Worm (Caenorhabditis elegans) whole organism, L3 larva: ENCODE results near the gene srh-276.

ENCODE experiments used
- R02D3.7 ChIP-seq: fragments of 150-350 bp; optimal IDR thresholded peaks from 2 replicates; lab custom pipeline; 2014; ENCODE audit warnings: missing biosample characterization, missing genetic modification characterization
- ZK546.5 ChIP-seq: sonication (generic microtip); optimal IDR thresholded peaks from 2 replicates; lab custom pipeline; 2017; ENCODE audit warnings: missing biosample characterization, missing genetic modification characterization
- ama-1 ChIP-seq: fragments of 150-350 bp; optimal IDR thresholded peaks from 2 replicates; lab custom pipeline; 2018
- ceh-28 ChIP-seq: fragments of 150-350 bp; optimal IDR thresholded peaks from 2 replicates; lab custom pipeline; 2014; ENCODE audit warnings: missing biosample characterization, missing genetic modification reagents, missing genetic modification characterization
- ceh-9 ChIP-seq: sonication (generic microtip); optimal IDR thresholded peaks from 2 replicates; lab custom pipeline; 2018; ENCODE audit warnings: missing biosample characterization, missing genetic modification characterization
- daf-12 ChIP-seq: fragments of 150-350 bp; optimal IDR thresholded peaks from 2 replicates; lab custom pipeline; 2014; ENCODE audit warnings: missing biosample characterization, missing genetic modification reagents, missing genetic modification characterization
- egl-27 ChIP-seq: sonication (generic microtip); optimal IDR thresholded peaks from 4 replicates; lab custom pipeline; 2017; ENCODE audit warnings: missing biosample characterization, missing genetic modification reagents, missing genetic modification characterization
- egl-5 ChIP-seq: fragments of 150-350 bp; optimal IDR thresholded peaks from 2 replicates; lab custom pipeline; 2017; ENCODE audit warnings: missing biosample characterization, missing genetic modification reagents, missing genetic modification characterization, inconsistent platforms
- elt-1 ChIP-seq: fragments of 150-350 bp; optimal IDR thresholded peaks from 2 replicates; lab custom pipeline; 2014; ENCODE audit warnings: missing biosample characterization, missing genetic modification characterization
- elt-2 ChIP-seq: sonication (generic microtip); optimal IDR thresholded peaks from 2 replicates; lab custom pipeline; 2016; ENCODE audit warnings: missing genetic modification reagents, mild to moderate bottlenecking, missing genetic modification characterization, missing compliant biosample characterization
- fkh-10 ChIP-seq: sonication (generic microtip); optimal IDR thresholded peaks from 2 replicates; lab custom pipeline; 2017; ENCODE audit warnings: missing biosample characterization, missing genetic modification reagents, missing genetic modification characterization
- fos-1 ChIP-seq: fragments of 150-350 bp; optimal IDR thresholded peaks from 2 replicates; lab custom pipeline; 2014; ENCODE audit warnings: missing biosample characterization, missing genetic modification characterization
- hmg-11 ChIP-seq: sonication (generic microtip); optimal IDR thresholded peaks from 2 replicates; lab custom pipeline; 2016; ENCODE audit warnings: missing genetic modification characterization, missing compliant biosample characterization
- jun-1 ChIP-seq: fragments of 150-350 bp; optimal IDR thresholded peaks from 2 replicates; lab custom pipeline; 2014; ENCODE audit warnings: missing biosample characterization, missing genetic modification reagents, missing genetic modification characterization
- lin-15B ChIP-seq: fragments of 150-350 bp; optimal IDR thresholded peaks from 2 replicates; lab custom pipeline; 2014; ENCODE audit warnings: missing biosample characterization, missing genetic modification characterization
- lin-39 ChIP-seq: fragments of 150-350 bp; optimal IDR thresholded peaks from 2 replicates; lab custom pipeline; 2018; ENCODE audit warnings: missing biosample characterization, missing genetic modification reagents, missing genetic modification characterization
- lsy-12 ChIP-seq: sonication (generic microtip); optimal IDR thresholded peaks from 2 replicates; lab custom pipeline; 2016; ENCODE audit warnings: mild to moderate bottlenecking, missing genetic modification characterization, missing compliant biosample characterization
- mdl-1 ChIP-seq: fragments of 150-350 bp; optimal IDR thresholded peaks from 2 replicates; lab custom pipeline; 2014; ENCODE audit warnings: missing biosample characterization, missing genetic modification characterization
- nfya-1 ChIP-seq: sonication (generic microtip); optimal IDR thresholded peaks from 2 replicates; lab custom pipeline; 2017; ENCODE audit warnings: missing genetic modification characterization, mild to moderate bottlenecking, missing compliant biosample characterization, antibody characterized with exemption, moderate library complexity; ENCODE audit not compliant: insufficient read depth
- nhr-11 ChIP-seq: fragments of 150-350 bp; optimal IDR thresholded peaks from 2 replicates; lab custom pipeline; 2014; ENCODE audit warnings: missing biosample characterization, missing genetic modification characterization
- nhr-23 ChIP-seq: fragments of 150-350 bp; optimal IDR thresholded peaks from 2 replicates; lab custom pipeline; 2014; ENCODE audit warnings: missing biosample characterization, missing genetic modification reagents, missing genetic modification characterization
- nhr-237 ChIP-seq: fragments of 150-350 bp; optimal IDR thresholded peaks from 2 replicates; lab custom pipeline; 2014; ENCODE audit warnings: missing biosample characterization, missing genetic modification characterization
- nhr-28 ChIP-seq: fragments of 150-350 bp; optimal IDR thresholded peaks from 2 replicates; lab custom pipeline; 2014; ENCODE audit warnings: missing biosample characterization, missing genetic modification characterization
- nhr-43 ChIP-seq: sonication (generic microtip); optimal IDR thresholded peaks from 2 replicates; lab custom pipeline; 2016; ENCODE audit warnings: mild to moderate bottlenecking, missing genetic modification characterization, missing compliant biosample characterization; ENCODE audit not compliant: poor library complexity, severe bottlenecking
- nhr-77 ChIP-seq: fragments of 150-350 bp; optimal IDR thresholded peaks from 2 replicates; lab custom pipeline; 2014; ENCODE audit warnings: missing biosample characterization, missing genetic modification characterization
- pha-4 ChIP-seq: fragments of 150-350 bp; optimal IDR thresholded peaks from 2 replicates; lab custom pipeline; 2014; ENCODE audit warnings: missing biosample characterization, missing genetic modification reagents, missing genetic modification characterization
- pqm-1 ChIP-seq: fragments of 150-350 bp; optimal IDR thresholded peaks from 2 replicates; lab custom pipeline; 2017; ENCODE audit warnings: missing biosample characterization, missing genetic modification characterization, inconsistent platforms
- sea-2 ChIP-seq: fragments of 150-350 bp; sonication (generic microtip); optimal IDR thresholded peaks from 4 replicates; lab custom pipeline; 2014; ENCODE audit warnings: missing biosample characterization, missing genetic modification reagents, missing genetic modification characterization
- snpc-4 ChIP-seq: fragments of 150-350 bp; optimal IDR thresholded peaks from 2 replicates; lab custom pipeline; 2014; ENCODE audit warnings: missing biosample characterization, missing genetic modification characterization
- tbx-2 ChIP-seq: sonication (generic microtip); optimal IDR thresholded peaks from 2 replicates; lab custom pipeline; 2016; ENCODE audit warnings: mild to moderate bottlenecking, missing genetic modification characterization, missing compliant biosample characterization
- unc-39 ChIP-seq: sonication (generic microtip); optimal IDR thresholded peaks from 4 replicates; lab custom pipeline; 2017; ENCODE audit warnings: missing biosample characterization, missing genetic modification characterization

Gene srh-276

ce11 chrV:15567344-15567804, 38.2 kb downstream of the srh-276 start, which contains the start of gene acs-2:
acs-2 (plus strand) TSS chrV:15567394.
- TF ChIP-seq ama-1 (lab: Kevin White, UChicago) (peak; percentile 96), pqm-1 (tag; lab: Kevin White, UChicago) (no peak)

- TF ChIP-seq R02D3.7 (tag; lab: Kevin White, UChicago) (no peak), lin-39 (tag; lab: Kevin White, UChicago) (peak; percentile 7), nhr-23 (no peak), pqm-1 (tag; lab: Kevin White, UChicago) (no peak), fos-1 (tag; lab: Kevin White, UChicago) (no peak), nhr-11 (tag; lab: Kevin White, UChicago) (no peak), ama-1 (lab: Kevin White, UChicago) (peak; percentile 93)
Observed at ce11 chrV:15568381-15568780, 39.2 kb downstream of the srh-276 start.

ce11 chrV:15569702-15570430, 40.7 kb downstream of the srh-276 start, which contains the start of gene lsm-5:
lsm-5 (plus strand) TSS chrV:15570380.
- TF ChIP-seq ceh-28 (tag; lab: Kevin White, UChicago) (no peak), egl-27 (no peak), hmg-11 (peak; percentile 31), pqm-1 (tag; lab: Kevin White, UChicago) (peak; percentile 74), lin-39 (tag; lab: Kevin White, UChicago) (peak; percentile 7), nfya-1 (tag; lab: Kevin White, UChicago) (peak; percentile 74), egl-5 (tag; lab: Kevin White, UChicago) (peak; percentile 24), nhr-11 (tag; lab: Kevin White, UChicago) (peak; percentile 16), R02D3.7 (tag; lab: Kevin White, UChicago) (peak; percentile 91), elt-2 (tag; lab: Kevin White, UChicago) (peak; percentile 27), unc-39 (tag; lab: Kevin White, UChicago) (no peak), pha-4 (tag; lab: Kevin White, UChicago) (peak; percentile 81), elt-1 (tag; lab: Kevin White, UChicago) (no peak), nhr-23 (peak; percentile 60), lin-15B (tag; lab: Kevin White, UChicago) (peak; percentile 57), jun-1 (tag; lab: Kevin White, UChicago) (peak; percentile 8), ama-1 (lab: Kevin White, UChicago) (peak; percentile 92), ZK546.5 (no peak)

ce11 chrV:15571006-15571526, 41.9 kb downstream of the srh-276 start, which contains the start of gene fbxa-95:
fbxa-95 (plus strand) TSS chrV:15571476.
- no peak for TF ChIP-seq fkh-10 (GFP tag; lab: Kevin White, UChicago)
- peak; percentile 9 for TF ChIP-seq nfya-1 (tag; lab: Kevin White, UChicago)
- TF ChIP-seq, all 47 proteins: peak for 1

- TF ChIP-seq tbx-2 (tag; lab: Kevin White, UChicago) (no peak), nhr-77 (tag; lab: Kevin White, UChicago) (no peak), nfya-1 (tag; lab: Kevin White, UChicago) (peak; percentile 42), ceh-9 (tag; lab: Kevin White, UChicago) (no peak)
Observed at ce11 chrV:15572613-15573012, 43.4 kb downstream of the srh-276 start, which contains the start of gene fbxa-94. fbxa-94 (plus strand) TSS chrV:15572913.

ce11 chrV:15575305-15575704, 46.1 kb downstream of the srh-276 start, which contains the start of gene mdt-28:
mdt-28 (minus strand) TSS chrV:15575405.
- TF ChIP-seq nhr-43 (tag; lab: Kevin White, UChicago) (no peak), lsy-12 (tag; lab: Kevin White, UChicago) (no peak), jun-1 (tag; lab: Kevin White, UChicago) (no peak), tbx-2 (tag; lab: Kevin White, UChicago) (no peak), pha-4 (tag; lab: Kevin White, UChicago) (no peak), lin-39 (tag; lab: Kevin White, UChicago) (no peak), snpc-4 (tag; lab: Kevin White, UChicago) (no peak), pqm-1 (tag; lab: Kevin White, UChicago) (no peak), mdl-1 (tag; lab: Kevin White, UChicago) (no peak), R02D3.7 (tag; lab: Kevin White, UChicago) (no peak), nhr-237 (tag; lab: Kevin White, UChicago) (no peak), nhr-28 (tag; lab: Kevin White, UChicago) (no peak), nhr-23 (no peak), sea-2 (no peak), lin-15B (tag; lab: Kevin White, UChicago) (no peak), nfya-1 (tag; lab: Kevin White, UChicago) (no peak), daf-12 (tag; lab: Kevin White, UChicago) (no peak), ceh-28 (tag; lab: Kevin White, UChicago) (no peak)
